Worm (Caenorhabditis elegans): Measurements from ENCODE around the gene F35B3.3.

DNA sequence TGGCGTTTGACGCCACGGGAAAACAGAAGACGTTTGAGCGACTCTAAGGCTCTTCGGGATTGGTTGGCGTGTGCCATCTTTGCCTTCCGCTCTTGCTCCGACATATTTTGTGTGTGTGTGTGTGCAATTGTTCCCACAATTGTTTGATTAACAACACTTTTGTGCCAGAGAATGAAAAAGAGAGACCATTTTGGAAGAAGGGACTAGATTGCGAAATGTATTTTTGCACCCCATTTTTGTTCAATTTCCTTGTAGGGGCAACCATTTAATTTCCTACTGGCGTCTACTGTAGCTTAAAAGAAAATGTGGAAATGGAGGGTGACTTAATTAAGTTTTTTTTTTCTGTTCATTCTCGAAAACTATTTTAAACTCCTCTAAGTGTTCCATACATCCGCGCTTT, 11.1 kb upstream of the F35B3.3 start:
- no peak for TF ChIP-seq tra-4 (tag; optimal IDR thresholded peaks at IDR 0.05)
- no peak for TF ChIP-seq tbx-11 (GFP tag; IDR thresholded peaks at IDR 0.05)
- TF ChIP-seq ama-1 (optimal IDR thresholded peaks at IDR 0.05): no peak
- TF ChIP-seq hmbx-1 (tag; optimal IDR thresholded peaks at IDR 0.05): no peak
- no peak for TF ChIP-seq hmg-4 (GFP tag; optimal IDR thresholded peaks at IDR 0.05)
- no peak for TF ChIP-seq hnd-1 (tag; optimal IDR thresholded peaks at IDR 0.05)
- no peak for TF ChIP-seq scrt-1 (GFP tag; IDR thresholded peaks at IDR 0.05)
- no peak for TF ChIP-seq F13C5.2 (tag; optimal IDR thresholded peaks at IDR 0.05)
- TF ChIP-seq aly-1 (tag; optimal IDR thresholded peaks at IDR 0.05): no peak
- TF ChIP-seq B0310.2 (tag; optimal IDR thresholded peaks at IDR 0.05): no peak
